Fruit fly (Drosophila melanogaster) whole organism: ENCODE data around the gene spri.

Experiments
- CG8478 ChIP-seq: fragments of >200 bp; optimal IDR thresholded peaks from 2 replicates; lab custom pipeline; 2018; ENCODE audit warnings: inconsistent platforms
- Dll ChIP-seq: fragments of >200 bp; optimal IDR thresholded peaks from 2 replicates; lab custom pipeline; 2017
- EcR ChIP-seq, 2 experiments: fragments of >200 bp; optimal IDR thresholded peaks; 2 replicates each; lab custom pipeline; 2017; ENCODE audit warnings: missing biosample characterization in 2 of 2, missing genetic modification characterization in 2 of 2, missing genetic modification reagents in 2 of 2
- pan ChIP-seq: fragments of >200 bp; optimal IDR thresholded peaks from 2 replicates; lab custom pipeline; 2017
- psq ChIP-seq: fragments of >200 bp; optimal IDR thresholded peaks from 2 replicates; lab custom pipeline; 2017
- usp ChIP-seq: fragments of >200 bp; optimal IDR thresholded peaks from 2 replicates; lab custom pipeline; 2017; ENCODE audit warnings: missing biosample characterization, missing genetic modification characterization, mixed read lengths

DNA sequence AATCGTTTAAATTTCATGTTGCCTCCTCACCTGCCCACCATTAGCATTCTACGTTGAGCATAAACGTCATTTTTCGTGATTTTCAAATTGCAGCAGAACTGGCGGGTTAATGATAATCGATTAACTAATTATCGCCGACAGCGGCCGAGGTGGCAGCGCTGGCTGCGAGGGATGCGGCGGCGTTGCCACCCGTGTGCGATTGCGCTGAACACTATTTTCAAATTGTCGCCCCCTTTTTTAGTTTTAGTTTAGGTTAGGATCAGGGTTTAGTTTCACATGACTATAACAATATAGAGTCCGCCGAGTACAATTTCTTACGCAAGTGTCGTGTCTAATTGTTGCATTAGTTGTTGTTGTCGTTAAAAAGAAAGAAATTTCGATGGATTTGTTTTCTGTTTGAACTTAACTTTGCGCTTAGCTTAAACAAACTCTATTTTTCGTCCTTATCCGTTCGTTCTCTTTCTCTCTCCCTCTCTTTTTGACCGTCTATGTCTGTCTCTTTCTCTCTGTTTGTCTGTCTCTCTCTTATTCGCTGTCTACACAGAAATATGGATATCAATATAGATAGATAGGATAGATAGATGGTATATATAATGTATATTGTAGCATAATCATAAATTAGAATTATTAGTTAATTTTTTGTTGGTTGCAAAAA, 122.0 kb downstream of the spri start:
- TF ChIP-seq psq (lab: Kevin White, UChicago) (no peak), CG8478 (lab: Kevin White, UChicago) (no peak), pan (lab: Kevin White, UChicago) (no peak), usp (GFP tag; lab: Kevin White, UChicago) (no peak), EcR (GFP tag; optimal IDR thresholded peaks at IDR 0.05; lab: Kevin White, UChicago) (no peak), Dll (lab: Kevin White, UChicago) (no peak)
